Fruit fly (Drosophila melanogaster) whole organism, prepupa: ENCODE data around the gene CG7320.

Experiments
- Blimp-1 ChIP-seq: fragments of 200-800 bp; sonication (Bioruptor generic); optimal IDR thresholded peaks from 3 replicates; lab custom pipeline; 2017; ENCODE audit warnings: missing biosample characterization, missing genetic modification characterization, mild to moderate bottlenecking, moderate library complexity, missing genetic modification reagents
- CG15336 ChIP-seq: fragments of 200-800 bp; sonication (Bioruptor generic); IDR thresholded peaks from 2 replicates; pipeline ENCODE4 v1.3.6; 2022; ENCODE audit warnings: missing biosample characterization, missing genetic modification characterization
- CG32006 ChIP-seq: fragments of 200-800 bp; sonication (Bioruptor generic); optimal IDR thresholded peaks from 3 replicates; lab custom pipeline; 2017; ENCODE audit warnings: missing biosample characterization, mild to moderate bottlenecking, missing genetic modification characterization
- Eip78C ChIP-seq: fragments of 200-800 bp; sonication (Bioruptor generic); peaks from one replicate; lab custom pipeline; 2016; ENCODE audit warnings: missing biosample characterization, missing genetic modification characterization
- OdsH ChIP-seq: fragments of 200-800 bp; sonication (Bioruptor generic); optimal IDR thresholded peaks from 3 replicates; lab custom pipeline; 2016; ENCODE audit warnings: missing biosample characterization, missing genetic modification characterization
- Smox ChIP-seq: fragments of 200-800 bp; sonication (Bioruptor generic); optimal IDR thresholded peaks from 3 replicates; lab custom pipeline; 2016; ENCODE audit warnings: missing biosample characterization, missing genetic modification characterization
- Sox102F ChIP-seq: fragments of 200-800 bp; sonication (Bioruptor generic); optimal IDR thresholded peaks from 2 replicates; lab custom pipeline; 2016; ENCODE audit warnings: missing biosample characterization, mild to moderate bottlenecking, missing genetic modification characterization
- acj6 ChIP-seq: fragments of 200-800 bp; sonication (Bioruptor generic); optimal IDR thresholded peaks from 3 replicates; lab custom pipeline; 2016; ENCODE audit warnings: missing biosample characterization, missing genetic modification characterization
- dsx ChIP-seq: fragments of 200-800 bp; optimal IDR thresholded peaks from 3 replicates; lab custom pipeline; 2019; ENCODE audit warnings: missing biosample characterization, mild to moderate bottlenecking, missing genetic modification characterization, moderate library complexity; ENCODE audit not compliant: poor library complexity, severe bottlenecking
- fd85E ChIP-seq: fragments of 200-800 bp; sonication (Bioruptor generic); optimal IDR thresholded peaks from 3 replicates; lab custom pipeline; 2016; ENCODE audit warnings: missing biosample characterization, missing genetic modification characterization
- svp ChIP-seq: fragments of 200-800 bp; sonication (Bioruptor generic); peaks from one replicate; lab custom pipeline; 2016; ENCODE audit warnings: missing biosample characterization, missing genetic modification characterization

DNA sequence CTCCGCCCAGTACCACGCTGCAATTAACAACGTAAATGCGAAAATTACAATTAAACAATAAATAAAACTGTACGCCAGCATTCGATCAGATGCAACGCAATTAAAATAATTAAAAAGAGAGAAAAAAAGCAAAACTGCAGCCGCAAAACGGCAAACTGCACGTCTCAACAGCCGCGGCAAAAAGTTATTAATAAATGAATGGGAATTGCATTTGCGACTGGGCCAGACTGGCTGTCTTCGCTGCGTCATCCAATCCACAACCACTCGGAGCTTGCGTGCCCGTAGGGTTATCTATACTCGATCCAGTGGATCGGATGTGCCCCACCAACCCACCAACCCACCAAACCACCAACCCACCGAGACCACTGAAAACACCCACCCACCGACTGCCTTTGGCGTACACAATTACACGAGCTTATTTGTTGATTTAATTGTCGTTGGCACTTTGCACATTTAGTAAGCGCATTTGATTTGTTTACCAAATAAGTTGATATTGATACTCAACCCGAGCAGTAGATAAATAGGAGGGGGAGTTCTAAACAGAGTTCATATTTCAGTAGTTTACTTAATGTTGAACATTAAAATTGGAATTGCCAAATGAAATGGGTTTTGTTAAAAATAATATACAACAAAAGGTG is 21.6 kb upstream of the CG7320 start:
- TF ChIP-seq OdsH (GFP tag; lab: Kevin White, UChicago) (no peak), acj6 (GFP tag; lab: Kevin White, UChicago) (no peak), dsx (GFP tag; lab: Kevin White, UChicago) (no peak), svp (GFP tag; lab: Kevin White, UChicago) (no peak), Sox102F (GFP tag; lab: Kevin White, UChicago) (no peak), Smox (GFP tag; lab: Kevin White, UChicago) (no peak), CG32006 (GFP tag; lab: Kevin White, UChicago) (no peak), Blimp-1 (GFP tag; lab: Kevin White, UChicago) (no peak), CG15336 (GFP tag; lab: Robert Waterston, UW) (no peak), Eip78C (peak; percentile 16), fd85E (GFP tag; lab: Kevin White, UChicago) (no peak)
